Fruit fly (Drosophila melanogaster) whole organism, wandering third instar larva: Measurements from ENCODE around the gene Cdc6.

Experiments used
- Abd-B ChIP-seq: fragments of >200 bp; optimal IDR thresholded peaks from 2 replicates; lab custom pipeline; 2017; ENCODE audit warnings: missing biosample characterization, missing genetic modification characterization
- CG32264 ChIP-seq: fragments of 200-800 bp; sonication (Bioruptor generic); optimal IDR thresholded peaks from 2 replicates; lab custom pipeline; 2016; ENCODE audit warnings: missing biosample characterization, missing genetic modification characterization
- CG9705 ChIP-seq: fragments of 200-800 bp; sonication (Bioruptor generic); optimal IDR thresholded peaks from 2 replicates; lab custom pipeline; 2018; ENCODE audit warnings: missing biosample characterization, mild to moderate bottlenecking, missing genetic modification characterization
- CrebA ChIP-seq: fragments of 200-800 bp; sonication (Bioruptor generic); optimal IDR thresholded peaks from 2 replicates; lab custom pipeline; 2016; ENCODE audit warnings: missing biosample characterization, mild to moderate bottlenecking, missing genetic modification characterization, borderline replicate concordance
- Dfd ChIP-seq: fragments of >200 bp; optimal IDR thresholded peaks from 2 replicates; lab custom pipeline; 2017; ENCODE audit warnings: missing biosample characterization, missing genetic modification characterization
- Dif ChIP-seq: fragments of 200-275, 200-300 bp; sonication (Bioruptor generic); optimal IDR thresholded peaks from 2 replicates; lab custom pipeline; 2018; ENCODE audit warnings: missing biosample characterization, missing genetic modification characterization; ENCODE audit not compliant: partially characterized antibody
- GATAd ChIP-seq: sonication (Bioruptor generic); optimal IDR thresholded peaks from 2 replicates; lab custom pipeline; 2016; ENCODE audit warnings: missing biosample characterization, missing genetic modification characterization
- HLH106 ChIP-seq: fragments of 200-800 bp; optimal IDR thresholded peaks from 3 replicates; lab custom pipeline; 2019; ENCODE audit warnings: missing biosample characterization, mild to moderate bottlenecking, missing genetic modification characterization, moderate library complexity
- Hnf4 ChIP-seq: fragments of 200-800 bp; sonication (Bioruptor generic); optimal IDR thresholded peaks from 2 replicates; lab custom pipeline; 2016; ENCODE audit warnings: missing biosample characterization, mild to moderate bottlenecking, missing genetic modification characterization
- Hr78 ChIP-seq: fragments of >200 bp; optimal IDR thresholded peaks from 2 replicates; lab custom pipeline; 2017; ENCODE audit warnings: missing biosample characterization, missing genetic modification characterization
- Hr83 ChIP-seq: fragments of 200-300 bp; sonication (Bioruptor generic); optimal IDR thresholded peaks from 2 replicates; lab custom pipeline; 2016; ENCODE audit warnings: missing biosample characterization, mild to moderate bottlenecking, missing genetic modification characterization, moderate library complexity; ENCODE audit not compliant: poor library complexity, severe bottlenecking
- Jra ChIP-seq: sonication (Bioruptor generic); optimal IDR thresholded peaks from 2 replicates; lab custom pipeline; 2016; ENCODE audit warnings: missing biosample characterization, missing genetic modification characterization
- Mio ChIP-seq: sonication (Bioruptor generic); optimal IDR thresholded peaks from 2 replicates; lab custom pipeline; 2016; ENCODE audit warnings: missing biosample characterization, missing genetic modification characterization
- Myc ChIP-seq: fragments of >200 bp; optimal IDR thresholded peaks from 2 replicates; lab custom pipeline; 2017
- N ChIP-seq: fragments of >200 bp; optimal IDR thresholded peaks from 2 replicates; lab custom pipeline; 2018; ENCODE audit warnings: missing biosample characterization, missing external identifiers, missing genetic modification characterization
- OdsH ChIP-seq: fragments of 200-800 bp; sonication (Bioruptor generic); optimal IDR thresholded peaks from 2 replicates; lab custom pipeline; 2016; ENCODE audit warnings: missing biosample characterization, mild to moderate bottlenecking, missing genetic modification characterization
- Rel ChIP-seq, 2 experiments: fragments of 200-800 bp; sonication (Bioruptor generic) in 1 of 2; optimal IDR thresholded peaks; 2 replicates in 1 of 2; 3 replicates in 1 of 2; lab custom pipeline; 2016 to 2019; ENCODE audit warnings: mild to moderate bottlenecking in 2 of 2, missing biosample characterization in 2 of 2, missing genetic modification characterization in 2 of 2, moderate library complexity in 1 of 2
- Sp1 ChIP-seq: fragments of 200-800 bp; sonication (Bioruptor generic); optimal IDR thresholded peaks from 3 replicates; lab custom pipeline; 2019; ENCODE audit warnings: missing biosample characterization, mild to moderate bottlenecking, missing genetic modification characterization, moderate library complexity
- Vsx2 ChIP-seq: fragments of 200-300, 225-300 bp; sonication (Bioruptor generic); optimal IDR thresholded peaks from 2 replicates; lab custom pipeline; 2018; ENCODE audit warnings: missing biosample characterization, missing genetic modification characterization; ENCODE audit not compliant: partially characterized antibody
- br ChIP-seq: fragments of 200-800 bp; sonication (Bioruptor generic); optimal IDR thresholded peaks from 2 replicates; lab custom pipeline; 2016; ENCODE audit warnings: missing biosample characterization, missing genetic modification characterization
- brk ChIP-seq: fragments of 200-800 bp; sonication (Bioruptor generic); optimal IDR thresholded peaks from 2 replicates; lab custom pipeline; 2016; ENCODE audit warnings: missing biosample characterization, mild to moderate bottlenecking, missing genetic modification characterization
- dl ChIP-seq, 2 experiments: fragments of 175-275, 200-275 bp in 1 of 2; fragments of 200-275 bp in 1 of 2; sonication (Bioruptor generic); optimal IDR thresholded peaks; lab custom pipeline; 2018; ENCODE audit warnings: mild to moderate bottlenecking in 2 of 2, missing biosample characterization in 2 of 2, missing genetic modification characterization in 2 of 2, moderate library complexity in 2 of 2; ENCODE audit not compliant: partially characterized antibody in 2 of 2, insufficient read depth in 1 of 2
- dmrt93B ChIP-seq: fragments of 200-800 bp; sonication (Bioruptor generic); optimal IDR thresholded peaks from 2 replicates; lab custom pipeline; 2018; ENCODE audit warnings: missing biosample characterization, mild to moderate bottlenecking, missing genetic modification characterization
- dsf ChIP-seq: sonication (Bioruptor generic); optimal IDR thresholded peaks from 2 replicates; lab custom pipeline; 2016; ENCODE audit warnings: missing biosample characterization, missing genetic modification characterization, borderline replicate concordance
- ey ChIP-seq: fragments of 200-800 bp; sonication (Bioruptor generic); optimal IDR thresholded peaks from 2 replicates; lab custom pipeline; 2016; ENCODE audit warnings: missing biosample characterization, missing genetic modification characterization
- foxo ChIP-seq, 2 experiments: fragments of 200-800 bp; sonication (Bioruptor generic); optimal IDR thresholded peaks; 2 replicates in 1 of 2; 3 replicates in 1 of 2; lab custom pipeline; 2016 to 2017; ENCODE audit warnings: missing biosample characterization in 2 of 2, missing genetic modification characterization in 2 of 2
- fru ChIP-seq: fragments of 200-800 bp; sonication (Bioruptor generic); optimal IDR thresholded peaks from 3 replicates; lab custom pipeline; 2016; ENCODE audit warnings: missing biosample characterization, mild to moderate bottlenecking, missing genetic modification characterization
- h ChIP-seq: fragments of 200-800 bp; sonication (Bioruptor generic); optimal IDR thresholded peaks from 3 replicates; lab custom pipeline; 2016; ENCODE audit warnings: missing biosample characterization, mild to moderate bottlenecking, missing genetic modification characterization
- jim ChIP-seq: fragments of 175-275, 200-325 bp; sonication (Bioruptor generic); optimal IDR thresholded peaks from 2 replicates; lab custom pipeline; 2016; ENCODE audit warnings: missing biosample characterization, mild to moderate bottlenecking, missing genetic modification characterization
- lola ChIP-seq: fragments of >200 bp; optimal IDR thresholded peaks from 2 replicates; lab custom pipeline; 2017; ENCODE audit warnings: missing biosample characterization, missing genetic modification characterization
- pan ChIP-seq: fragments of >200 bp; optimal IDR thresholded peaks from 2 replicates; lab custom pipeline; 2017
- psq ChIP-seq: fragments of 200-800 bp; sonication (Bioruptor generic); optimal IDR thresholded peaks from 3 replicates; lab custom pipeline; 2017; ENCODE audit warnings: missing biosample characterization, mild to moderate bottlenecking, missing genetic modification characterization, moderate library complexity
- rgr ChIP-seq: fragments of 200-800 bp; sonication (Bioruptor generic); optimal IDR thresholded peaks from 3 replicates; lab custom pipeline; 2016; ENCODE audit warnings: missing biosample characterization, mild to moderate bottlenecking, missing genetic modification characterization
- sage ChIP-seq: fragments of 200-800 bp; sonication (Bioruptor generic); optimal IDR thresholded peaks from 2 replicates; lab custom pipeline; 2016; ENCODE audit warnings: missing biosample characterization, mild to moderate bottlenecking, missing genetic modification characterization
- sv ChIP-seq: fragments of 200-800 bp; sonication (Bioruptor generic); optimal IDR thresholded peaks from 3 replicates; lab custom pipeline; 2016; ENCODE audit warnings: missing biosample characterization, missing genetic modification characterization
- tai ChIP-seq: sonication (Bioruptor generic); optimal IDR thresholded peaks from 2 replicates; lab custom pipeline; 2016; ENCODE audit warnings: missing biosample characterization, missing genetic modification characterization
- usp ChIP-seq: fragments of >200 bp; optimal IDR thresholded peaks from 2 replicates; lab custom pipeline; 2017; ENCODE audit warnings: missing biosample characterization, missing genetic modification characterization
- woc ChIP-seq: sonication (Bioruptor generic); optimal IDR thresholded peaks from 2 replicates; lab custom pipeline; 2016; ENCODE audit warnings: missing biosample characterization, mild to moderate bottlenecking, missing genetic modification characterization

Cdc6 gene

DNA sequence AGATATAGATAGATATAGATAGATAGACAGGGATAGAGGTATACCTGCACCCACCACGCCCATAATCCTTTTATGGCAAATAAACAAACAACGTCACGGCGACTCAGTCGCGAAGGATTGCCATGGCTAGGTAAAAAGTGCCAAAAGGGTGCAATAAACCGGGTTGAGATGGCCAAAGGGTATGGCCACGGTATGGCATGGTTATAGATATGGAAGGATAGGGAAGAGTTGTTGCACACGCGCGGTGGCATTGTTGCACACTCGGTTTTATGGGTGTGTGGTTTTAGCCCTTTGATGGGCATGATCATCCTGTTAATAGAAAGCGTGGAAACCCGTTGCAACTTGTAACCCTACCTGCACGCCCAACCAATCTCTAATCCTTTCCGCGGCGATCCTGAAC, 37.1 kb upstream of the Cdc6 start:
- TF ChIP-seq Hnf4 (GFP tag; lab: Kevin White, UChicago) (no peak), tai (GFP tag; lab: Kevin White, UChicago) (no peak), pan (lab: Kevin White, UChicago) (no peak), dl (GFP tag; optimal IDR thresholded peaks at IDR 0.05; lab: Kevin White, UChicago; ENCODE audit: insufficient read depth in 1 of 2, partially characterized antibody in 2 of 2) (no peak), OdsH (GFP tag; lab: Kevin White, UChicago) (no peak), HLH106 (tag; lab: Kevin White, UChicago) (no peak), woc (no peak), fru (GFP tag; lab: Kevin White, UChicago) (no peak), Mio (GFP tag; lab: Kevin White, UChicago) (no peak)

DNA sequence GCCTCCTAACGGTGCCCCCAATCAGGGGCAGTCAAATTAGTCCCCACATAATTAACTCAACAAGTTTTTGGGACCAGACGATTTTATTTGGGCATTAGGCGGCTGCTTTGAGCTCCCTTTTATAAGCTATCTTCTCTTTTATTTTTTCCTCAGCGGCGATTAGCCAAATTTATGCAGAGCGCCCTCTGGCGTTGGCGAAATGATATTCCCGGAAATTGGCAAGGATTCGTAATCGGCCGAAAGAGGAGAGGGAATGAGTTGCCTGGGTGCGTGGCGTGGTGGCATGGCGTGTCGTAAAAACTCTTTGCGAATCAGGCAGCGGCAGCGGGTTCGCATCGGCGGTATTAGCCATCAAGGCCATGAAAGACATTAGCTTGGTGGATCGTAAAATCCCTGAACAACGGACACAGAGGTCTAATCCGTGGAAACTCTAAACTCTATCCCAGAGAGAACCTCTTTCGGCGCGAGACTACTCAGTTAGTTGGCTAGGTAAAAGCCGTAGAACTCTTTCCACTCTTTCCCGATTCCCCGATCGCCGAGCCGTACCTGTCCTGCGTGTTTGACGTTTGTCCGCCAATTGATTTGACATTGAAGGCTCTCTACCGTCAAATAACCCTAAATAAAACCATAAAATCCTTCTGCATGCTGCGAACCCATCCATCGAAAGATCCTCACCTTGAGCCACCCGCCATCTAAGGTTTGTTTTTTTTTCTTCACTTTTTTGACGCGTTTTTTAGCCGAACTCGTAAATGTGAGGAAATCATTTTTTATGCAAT, 36.2 kb upstream of the Cdc6 start:
- TF ChIP-seq jim (GFP tag; lab: Kevin White, UChicago) (no peak), Hr78 (GFP tag; lab: Kevin White, UChicago) (no peak), GATAd (GFP tag; lab: Kevin White, UChicago) (no peak), Hr83 (GFP tag; lab: Kevin White, UChicago) (no peak), sv (no peak), Sp1 (GFP tag; lab: Kevin White, UChicago) (no peak)

DNA sequence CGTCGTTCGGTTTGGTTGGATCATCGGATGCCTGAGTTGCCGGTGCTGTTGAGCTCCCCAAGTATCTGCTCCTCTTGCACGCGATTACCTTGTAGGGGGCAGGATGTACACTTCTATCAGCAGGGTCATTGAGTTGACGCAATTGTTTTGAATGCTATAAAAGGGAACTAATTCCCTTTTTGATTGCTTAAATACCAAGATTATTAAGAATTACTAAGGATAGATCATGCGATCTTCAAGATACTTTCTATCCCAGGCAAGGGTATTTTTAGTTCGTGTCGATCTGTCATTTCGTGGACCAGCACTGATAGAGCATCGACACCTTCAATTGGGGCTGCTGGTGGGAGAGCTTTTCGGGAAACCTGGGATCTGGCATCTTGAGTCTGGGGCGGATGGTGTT, 35.2 kb upstream of the Cdc6 start:
- TF ChIP-seq Hr83 (GFP tag; lab: Kevin White, UChicago) (no peak), rgr (GFP tag; lab: Kevin White, UChicago) (peak; percentile 66), br (GFP tag; lab: Kevin White, UChicago) (peak; percentile 73), HLH106 (tag; lab: Kevin White, UChicago) (peak; percentile 88), CrebA (GFP tag; lab: Kevin White, UChicago) (no peak), N (no peak), Rel (GFP tag; optimal IDR thresholded peaks at IDR 0.05; lab: Kevin White, UChicago) (no peak), Rel (tag; optimal IDR thresholded peaks at IDR 0.05; lab: Kevin White, UChicago) (peak; percentile 48), Dif (GFP tag; lab: Kevin White, UChicago) (no peak), pan (lab: Kevin White, UChicago) (no peak), Vsx2 (GFP tag; lab: Kevin White, UChicago) (no peak), woc (peak; percentile 82), sv (no peak), CG32264 (peak; percentile 40), Hr78 (GFP tag; lab: Kevin White, UChicago) (no peak), brk (GFP tag; lab: Kevin White, UChicago) (no peak), fru (GFP tag; lab: Kevin White, UChicago) (peak; percentile 93), sage (no peak), jim (GFP tag; lab: Kevin White, UChicago) (no peak), Mio (GFP tag; lab: Kevin White, UChicago) (no peak), dsf (no peak), CG9705 (peak; percentile 22), tai (GFP tag; lab: Kevin White, UChicago) (no peak), Abd-B (GFP tag; lab: Kevin White, UChicago) (no peak), lola (GFP tag; lab: Kevin White, UChicago) (no peak), Hnf4 (GFP tag; lab: Kevin White, UChicago) (peak; percentile 60), ey (peak; percentile 80), dl (GFP tag; optimal IDR thresholded peaks at IDR 0.05; lab: Kevin White, UChicago; ENCODE audit: insufficient read depth in 1 of 2, partially characterized antibody in 2 of 2) (no peak), GATAd (GFP tag; lab: Kevin White, UChicago) (no peak), Sp1 (GFP tag; lab: Kevin White, UChicago) (peak; percentile 87), Jra (GFP tag; lab: Kevin White, UChicago) (no peak), psq (GFP tag; lab: Kevin White, UChicago) (peak; percentile 45), usp (no peak), OdsH (GFP tag; lab: Kevin White, UChicago) (peak; percentile 78), Dfd (GFP tag; lab: Kevin White, UChicago) (no peak), foxo (GFP tag; optimal IDR thresholded peaks at IDR 0.05; lab: Kevin White, UChicago) (peak in 1 of 2 experiments; percentile 68), h (peak; percentile 88), Myc (lab: Kevin White, UChicago) (no peak), dmrt93B (GFP tag; lab: Kevin White, UChicago) (peak; percentile 49)
- TF ChIP-seq, all 38 proteins: peak for 16
